Worm (Caenorhabditis elegans): Measurements from ENCODE around the gene dim-1.

The dim-1 gene

DNA sequence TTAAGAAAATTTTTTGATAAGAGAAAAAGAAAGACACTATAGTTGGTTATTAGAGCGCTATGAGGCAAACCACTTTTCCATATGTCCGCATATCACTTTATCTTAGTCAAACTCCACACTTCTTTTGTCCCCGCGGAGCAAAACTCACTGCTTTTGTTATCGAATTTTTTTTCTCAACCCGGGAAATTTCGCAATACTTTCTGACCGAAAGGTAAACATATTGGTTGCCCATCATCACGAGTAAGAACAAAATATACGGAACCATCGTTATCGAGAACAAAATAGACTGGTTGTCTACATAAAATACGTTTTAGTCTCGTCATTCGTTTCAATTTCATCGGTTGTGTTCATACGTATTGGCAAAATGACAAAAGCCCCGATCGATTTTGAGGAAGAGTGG is 11.3 kb upstream of the dim-1 start, which contains the start of gene C18A11.1:
Gene C18A11.1 (plus strand): TSS at position 36 of the 400 bp plus-strand sequence.
- TF ChIP-seq gei-8 (GFP tag; optimal IDR thresholded peaks at IDR 0.05) (no peak), dve-1 (tag; optimal IDR thresholded peaks at IDR 0.05; ENCODE audit: insufficient read depth) (peak; percentile 75), nhr-102 (tag; optimal IDR thresholded peaks at IDR 0.05) (peak; percentile 25), attf-4 (tag; optimal IDR thresholded peaks at IDR 0.05) (no peak), dmd-9 (GFP tag; IDR thresholded peaks at IDR 0.05) (no peak), Y48G9A.11 (GFP tag; IDR thresholded peaks at IDR 0.05) (no peak), mep-1 (tag; optimal IDR thresholded peaks at IDR 0.05) (peak; percentile 54), daf-16 (GFP tag; optimal IDR thresholded peaks at IDR 0.05) (peak in 1 of 2 experiments; percentile 28), daf-16 (tag; optimal IDR thresholded peaks at IDR 0.05) (peak; percentile 96), nhr-48 (tag; optimal IDR thresholded peaks at IDR 0.05) (peak; percentile 54), cey-2 (tag; optimal IDR thresholded peaks at IDR 0.05; ENCODE audit: borderline replicate concordance, insufficient read depth) (no peak), mdl-1 (tag; optimal IDR thresholded peaks at IDR 0.05) (peak in 1 of 2 experiments; percentile 13), ceh-20 (GFP tag; IDR thresholded peaks at IDR 0.05) (no peak), hmg-1.1 (GFP tag; IDR thresholded peaks at IDR 0.05) (no peak), T20F7.1 (GFP tag; optimal IDR thresholded peaks at IDR 0.05) (peak; percentile 38), nhr-77 (tag; optimal IDR thresholded peaks at IDR 0.05) (peak; percentile 74), hlh-11 (tag; optimal IDR thresholded peaks at IDR 0.05) (peak; percentile 80), ceh-82 (tag; optimal IDR thresholded peaks at IDR 0.05) (no peak), T26A8.4 (GFP tag; IDR thresholded peaks at IDR 0.05) (no peak), rbr-2 (tag; optimal IDR thresholded peaks at IDR 0.05) (no peak), F49E8.2 (tag; optimal IDR thresholded peaks at IDR 0.05; ENCODE audit: borderline replicate concordance) (no peak), F37D6.2 (tag; optimal IDR thresholded peaks at IDR 0.05) (no peak), madf-5 (GFP tag; IDR thresholded peaks at IDR 0.05) (no peak), hif-1 (tag; optimal IDR thresholded peaks at IDR 0.05) (no peak), duxl-1 (tag; optimal IDR thresholded peaks at IDR 0.05; ENCODE audit: poor library complexity) (no peak), ceh-44 (GFP tag; IDR thresholded peaks at IDR 0.05) (no peak), nhr-41 (GFP tag; IDR thresholded peaks at IDR 0.05) (no peak), aly-2 (tag; optimal IDR thresholded peaks at IDR 0.05) (no peak), nhr-6 (tag; optimal IDR thresholded peaks at IDR 0.05) (no peak), mxl-3 (GFP tag; optimal IDR thresholded peaks at IDR 0.05) (no peak), F26F4.8 (GFP tag; conservative IDR thresholded peaks at IDR 0.05) (no peak), dpl-1 (GFP tag; optimal IDR thresholded peaks at IDR 0.05) (no peak), lin-1 (GFP tag; IDR thresholded peaks at IDR 0.05) (0 out of 2 replicates have a peak, but pooled peaks have one; percentile 31), set-16 (GFP tag; IDR thresholded peaks at IDR 0.05) (no peak), pqm-1 (tag; optimal IDR thresholded peaks at IDR 0.05) (peak; percentile 29), F10B5.3 (tag; optimal IDR thresholded peaks at IDR 0.05) (no peak), mes-2 (tag; optimal IDR thresholded peaks at IDR 0.05; ENCODE audit: poor library complexity, severe bottlenecking) (no peak), lin-39 (tag; optimal IDR thresholded peaks at IDR 0.05) (no peak), snpc-4 (tag; optimal IDR thresholded peaks at IDR 0.05) (no peak), ctbp-1 (GFP tag; IDR thresholded peaks at IDR 0.05) (no peak), nhr-25 (tag; optimal IDR thresholded peaks at IDR 0.05; ENCODE audit: borderline replicate concordance, insufficient read depth) (no peak), zfp-2 (tag; optimal IDR thresholded peaks at IDR 0.05) (no peak), lsy-2 (tag; optimal IDR thresholded peaks at IDR 0.05) (no peak), lin-13 (GFP tag; optimal IDR thresholded peaks at IDR 0.05) (no peak), lin-38 (GFP tag; IDR thresholded peaks at IDR 0.05) (no peak), madf-9 (GFP tag; conservative IDR thresholded peaks at IDR 0.05) (no peak), ZK337.2 (GFP tag; IDR thresholded peaks at IDR 0.05) (no peak), hlh-30 (tag; optimal IDR thresholded peaks at IDR 0.05; ENCODE audit: insufficient read depth) (peak; percentile 54), vab-7 (GFP tag; IDR thresholded peaks at IDR 0.05) (no peak), jun-1 (tag; optimal IDR thresholded peaks at IDR 0.05) (no peak), egl-43 (GFP tag; IDR thresholded peaks at IDR 0.05) (no peak)

All from whole organism, L4 larva.